Fruit fly (Drosophila melanogaster) whole organism: ENCODE results near the gene Nufip.

Experiments
- CG8478 ChIP-seq: fragments of >200 bp; optimal IDR thresholded peaks from 2 replicates; lab custom pipeline; 2018; ENCODE audit warnings: inconsistent platforms
- Dll ChIP-seq: fragments of >200 bp; optimal IDR thresholded peaks from 2 replicates; lab custom pipeline; 2017
- EcR ChIP-seq, 2 experiments: fragments of >200 bp; optimal IDR thresholded peaks; 2 replicates each; lab custom pipeline; 2017; ENCODE audit warnings: missing biosample characterization in 2 of 2, missing genetic modification characterization in 2 of 2, missing genetic modification reagents in 2 of 2
- pan ChIP-seq: fragments of >200 bp; optimal IDR thresholded peaks from 2 replicates; lab custom pipeline; 2017
- psq ChIP-seq: fragments of >200 bp; optimal IDR thresholded peaks from 2 replicates; lab custom pipeline; 2017
- usp ChIP-seq: fragments of >200 bp; optimal IDR thresholded peaks from 2 replicates; lab custom pipeline; 2017; ENCODE audit warnings: missing biosample characterization, missing genetic modification characterization, mixed read lengths

Gene Nufip

dm6 chr3L:18786427-18787104 lies 38.4 kb upstream of the Nufip start:
- TF ChIP-seq Dll: no peak
- no peak for TF ChIP-seq psq
- TF ChIP-seq usp (GFP tag; lab: Kevin White, UChicago): no peak
- TF ChIP-seq CG8478 (lab: Kevin White, UChicago): no peak
- TF ChIP-seq pan (lab: Kevin White, UChicago): no peak
- TF ChIP-seq EcR (GFP tag; optimal IDR thresholded peaks at IDR 0.05; lab: Kevin White, UChicago): no peak

dm6 chr3L:18786066-18786426 lies 37.9 kb upstream of the Nufip start:
- TF ChIP-seq Dll (no peak), CG8478 (lab: Kevin White, UChicago) (no peak), EcR (GFP tag; optimal IDR thresholded peaks at IDR 0.05; lab: Kevin White, UChicago) (no peak), usp (GFP tag; lab: Kevin White, UChicago) (no peak), psq (no peak), pan (lab: Kevin White, UChicago) (no peak)

- no peak for TF ChIP-seq pan (lab: Kevin White, UChicago)
- TF ChIP-seq CG8478 (lab: Kevin White, UChicago): no peak
- no peak for TF ChIP-seq Dll
- TF ChIP-seq EcR (GFP tag; optimal IDR thresholded peaks at IDR 0.05; lab: Kevin White, UChicago): no peak
- TF ChIP-seq psq: no peak
- no peak for TF ChIP-seq usp (GFP tag; lab: Kevin White, UChicago)
These were observed 36.4 kb upstream of the Nufip start for dm6 chr3L:18784562-18784961.

- TF ChIP-seq usp (GFP tag; lab: Kevin White, UChicago) (no peak), pan (lab: Kevin White, UChicago) (no peak), Dll (no peak), psq (no peak), CG8478 (lab: Kevin White, UChicago) (no peak), EcR (GFP tag; optimal IDR thresholded peaks at IDR 0.05; lab: Kevin White, UChicago) (no peak)
These were observed 35.4 kb upstream of the Nufip start for dm6 chr3L:18783544-18783943.

- TF ChIP-seq CG8478 (lab: Kevin White, UChicago) (no peak), psq (no peak), Dll (no peak), usp (GFP tag; lab: Kevin White, UChicago) (no peak), pan (lab: Kevin White, UChicago) (no peak), EcR (GFP tag; optimal IDR thresholded peaks at IDR 0.05; lab: Kevin White, UChicago) (no peak)
These were observed 34.5 kb upstream of the Nufip start for dm6 chr3L:18782653-18783052.

dm6 chr3L:18781653-18782629 lies 33.8 kb upstream of the Nufip start:
- TF ChIP-seq pan (lab: Kevin White, UChicago) (no peak), Dll (no peak), usp (GFP tag; lab: Kevin White, UChicago) (no peak), psq (no peak), CG8478 (lab: Kevin White, UChicago) (no peak), EcR (GFP tag; optimal IDR thresholded peaks at IDR 0.05; lab: Kevin White, UChicago) (no peak)

- TF ChIP-seq CG8478 (lab: Kevin White, UChicago) (no peak), Dll (no peak)
These were observed 23.9 kb upstream of the Nufip start for dm6 chr3L:18772014-18772560.

- TF ChIP-seq Dll: peak; percentile 78
- TF ChIP-seq psq: no peak
These were observed 23.2 kb upstream of the Nufip start for dm6 chr3L:18771095-18772013.

dm6 chr3L:18769782-18770181 lies 21.6 kb upstream of the Nufip start:
- TF ChIP-seq pan (lab: Kevin White, UChicago): no peak
- TF ChIP-seq psq: no peak
- TF ChIP-seq usp (GFP tag; lab: Kevin White, UChicago): no peak
- TF ChIP-seq Dll: no peak
- no peak for TF ChIP-seq EcR (GFP tag; optimal IDR thresholded peaks at IDR 0.05; lab: Kevin White, UChicago)
- TF ChIP-seq CG8478 (lab: Kevin White, UChicago): no peak

- TF ChIP-seq psq (no peak), CG8478 (lab: Kevin White, UChicago) (no peak), Dll (no peak), EcR (GFP tag; optimal IDR thresholded peaks at IDR 0.05; lab: Kevin White, UChicago) (no peak), pan (lab: Kevin White, UChicago) (no peak), usp (GFP tag; lab: Kevin White, UChicago) (no peak)
These were observed 20.9 kb upstream of the Nufip start for dm6 chr3L:18768788-18769707.
